Fruit fly (Drosophila melanogaster) whole organism, embryonic: ENCODE measurements around the gene in.

Experiments
- Bgb ChIP-seq: fragments of 200-800 bp; sonication (Bioruptor generic); IDR thresholded peaks from 2 replicates; pipeline ENCODE4 v1.3.6; 2022; ENCODE audit warnings: missing biosample characterization, missing genetic modification characterization; ENCODE audit not compliant: partially characterized antibody
- BtbVII ChIP-seq: fragments of 200-800 bp; sonication (Bioruptor generic); optimal IDR thresholded peaks from 3 replicates; lab custom pipeline; 2017; ENCODE audit warnings: missing biosample characterization, mild to moderate bottlenecking, missing genetic modification characterization
- CG10147 ChIP-seq: fragments of 200-800 bp; sonication (Bioruptor generic); optimal IDR thresholded peaks from 2 replicates; lab custom pipeline; 2019; ENCODE audit warnings: missing biosample characterization, mild to moderate bottlenecking, missing genetic modification characterization, moderate library complexity
- CG12236 ChIP-seq: fragments of 200-800 bp; sonication (Bioruptor generic); optimal IDR thresholded peaks from 2 replicates; lab custom pipeline; 2016; ENCODE audit warnings: missing biosample characterization, missing genetic modification characterization
- CG13894 ChIP-seq: fragments of 200-800 bp; sonication (Bioruptor generic); optimal IDR thresholded peaks from 3 replicates; lab custom pipeline; 2018; ENCODE audit warnings: missing biosample characterization, mild to moderate bottlenecking, missing genetic modification characterization, moderate library complexity
- CG15601 ChIP-seq: fragments of 200-800 bp; sonication (Bioruptor generic); optimal IDR thresholded peaks from 3 replicates; lab custom pipeline; 2019; ENCODE audit warnings: missing biosample characterization, mild to moderate bottlenecking, missing genetic modification characterization, moderate library complexity
- CG15696 ChIP-seq: fragments of 200-800 bp; sonication (Bioruptor generic); optimal IDR thresholded peaks from 2 replicates; lab custom pipeline; 2019; ENCODE audit warnings: missing biosample characterization, mild to moderate bottlenecking, missing genetic modification characterization, moderate library complexity
- CG1647 ChIP-seq: fragments of 200-800 bp; sonication (Bioruptor generic); optimal IDR thresholded peaks from 3 replicates; lab custom pipeline; 2016; ENCODE audit warnings: missing biosample characterization, missing genetic modification characterization
- CG16779 ChIP-seq: fragments of 200-800 bp; sonication (Bioruptor generic); IDR thresholded peaks from 2 replicates; pipeline ENCODE4 v1.3.6; 2022; ENCODE audit warnings: missing biosample characterization, missing genetic modification characterization
- CG17912 ChIP-seq: fragments of 200-800 bp; sonication (Bioruptor generic); optimal IDR thresholded peaks from 2 replicates; lab custom pipeline; 2018; ENCODE audit warnings: missing biosample characterization, mild to moderate bottlenecking, missing genetic modification characterization
- CG1792 ChIP-seq: fragments of 200-800 bp; sonication (Bioruptor generic); optimal IDR thresholded peaks from 2 replicates; lab custom pipeline; 2016; ENCODE audit warnings: missing biosample characterization, missing genetic modification characterization
- CG2116 ChIP-seq: fragments of 200-800 bp; sonication (Bioruptor generic); optimal IDR thresholded peaks from 3 replicates; lab custom pipeline; 2018; ENCODE audit warnings: missing biosample characterization, mild to moderate bottlenecking, missing genetic modification characterization
- CG2875 ChIP-seq: fragments of 200-800 bp; sonication (Bioruptor generic); optimal IDR thresholded peaks from 2 replicates; lab custom pipeline; 2017; ENCODE audit warnings: missing biosample characterization, mild to moderate bottlenecking, missing genetic modification characterization, missing genetic modification reagents
- CG31365 ChIP-seq: fragments of 200-800 bp; sonication (Bioruptor generic); optimal IDR thresholded peaks from 2 replicates; lab custom pipeline; 2018; ENCODE audit warnings: missing biosample characterization, mild to moderate bottlenecking, missing genetic modification characterization
- CG3847 ChIP-seq: fragments of 200-800 bp; sonication (Bioruptor generic); IDR thresholded peaks from 2 replicates; pipeline ENCODE4 v1.3.6; 2022; ENCODE audit warnings: missing biosample characterization, missing genetic modification characterization
- CG7372 ChIP-seq: fragments of 200-800 bp; sonication (Bioruptor generic); IDR thresholded peaks from 2 replicates; pipeline ENCODE4 v1.3.6; 2022; ENCODE audit warnings: missing biosample characterization, missing genetic modification characterization
- CTCF ChIP-seq: fragments of 200-800 bp; sonication (Bioruptor generic); optimal IDR thresholded peaks from 2 replicates; lab custom pipeline; 2017; ENCODE audit warnings: missing biosample characterization, mild to moderate bottlenecking, missing genetic modification characterization, moderate library complexity
- CkIIα-i1 ChIP-seq: fragments of 200-800 bp; sonication (Bioruptor generic); IDR thresholded peaks from 2 replicates; pipeline ENCODE4 v1.3.6; 2022; ENCODE audit warnings: missing biosample characterization, missing genetic modification characterization
- D ChIP-seq, 2 experiments: fragments of 200-800 bp in 1 of 2; fragments of >200 bp in 1 of 2; sonication (Bioruptor generic) in 1 of 2; optimal IDR thresholded peaks; 2 replicates in 1 of 2; 3 replicates in 1 of 2; lab custom pipeline; 2017; ENCODE audit warnings: mild to moderate bottlenecking in 1 of 2, missing biosample characterization in 1 of 2, missing genetic modification characterization in 1 of 2, missing genetic modification reagents in 1 of 2
- Dbx ChIP-seq: fragments of 200-800 bp; sonication (Bioruptor generic); IDR thresholded peaks from 3 replicates; pipeline ENCODE4 v1.3.6; 2022; ENCODE audit warnings: missing biosample characterization, missing genetic modification characterization
- Fer1 ChIP-seq: fragments of 200-800 bp; sonication (Bioruptor generic); optimal IDR thresholded peaks from 2 replicates; lab custom pipeline; 2017; ENCODE audit warnings: missing biosample characterization, mild to moderate bottlenecking, missing genetic modification characterization
- Gug ChIP-seq: fragments of 200-800 bp; sonication (Bioruptor generic); IDR thresholded peaks from 4 replicates; pipeline ENCODE4 v1.3.6; 2022; ENCODE audit warnings: missing biosample characterization, missing genetic modification characterization
- Hey ChIP-seq: fragments of 200-800 bp; sonication (Bioruptor generic); optimal IDR thresholded peaks from 3 replicates; lab custom pipeline; 2018; ENCODE audit warnings: missing biosample characterization, mild to moderate bottlenecking, missing genetic modification characterization
- Hmx ChIP-seq: fragments of 200-800 bp; sonication (Bioruptor generic); optimal IDR thresholded peaks from 2 replicates; lab custom pipeline; 2016; ENCODE audit warnings: missing biosample characterization, missing genetic modification characterization
- Hr39 ChIP-seq: fragments of >200 bp; optimal IDR thresholded peaks from 2 replicates; lab custom pipeline; 2017
- Lpt ChIP-seq: fragments of >200 bp; optimal IDR thresholded peaks from 2 replicates; lab custom pipeline; 2018; ENCODE audit warnings: missing biosample characterization, missing genetic modification characterization
- MESR4 ChIP-seq: fragments of 200-800 bp; sonication (Bioruptor generic); optimal IDR thresholded peaks from 2 replicates; lab custom pipeline; 2018; ENCODE audit warnings: missing biosample characterization, mild to moderate bottlenecking, missing genetic modification characterization, moderate library complexity
- MTF-1 ChIP-seq: fragments of 200-800 bp; sonication (Bioruptor generic); optimal IDR thresholded peaks from 2 replicates; lab custom pipeline; 2018; ENCODE audit warnings: missing biosample characterization, mild to moderate bottlenecking, missing genetic modification characterization, borderline replicate concordance
- Nf-YB ChIP-seq: fragments of 200-800 bp; sonication (Bioruptor generic); optimal IDR thresholded peaks from 3 replicates; lab custom pipeline; 2019; ENCODE audit warnings: missing biosample characterization, mild to moderate bottlenecking, missing genetic modification characterization, moderate library complexity
- Nf-YC ChIP-seq: fragments of 200-800 bp; optimal IDR thresholded peaks from 3 replicates; lab custom pipeline; 2019; ENCODE audit warnings: missing biosample characterization, mild to moderate bottlenecking, missing genetic modification characterization, moderate library complexity
- Rfx ChIP-seq: fragments of 200-800 bp; sonication (Bioruptor generic); IDR thresholded peaks from 2 replicates; pipeline ENCODE4 v1.3.6; 2022; ENCODE audit warnings: missing biosample characterization, missing genetic modification characterization
- Sox100B ChIP-seq: fragments of 200-800 bp; sonication (Bioruptor generic); optimal IDR thresholded peaks from 3 replicates; lab custom pipeline; 2018; ENCODE audit warnings: missing biosample characterization, mild to moderate bottlenecking, missing genetic modification characterization
- abd-A ChIP-seq: fragments of 200-800 bp; sonication (Bioruptor generic); optimal IDR thresholded peaks from 3 replicates; lab custom pipeline; 2019; ENCODE audit warnings: missing biosample characterization, mild to moderate bottlenecking, missing genetic modification characterization, moderate library complexity
- ac ChIP-seq: fragments of 200-800 bp; sonication (Bioruptor generic); optimal IDR thresholded peaks from 3 replicates; lab custom pipeline; 2017; ENCODE audit warnings: missing biosample characterization, mild to moderate bottlenecking, missing genetic modification characterization
- ase ChIP-seq: fragments of 200-800 bp; sonication (Bioruptor generic); IDR thresholded peaks from 3 replicates; pipeline ENCODE4 v1.3.6; 2022; ENCODE audit warnings: missing biosample characterization, missing genetic modification characterization
- cad ChIP-seq: fragments of >200 bp; optimal IDR thresholded peaks from 2 replicates; lab custom pipeline; 2017; ENCODE audit warnings: missing biosample characterization, missing genetic modification characterization
- chn ChIP-seq: fragments of 200-800 bp; sonication (Bioruptor generic); optimal IDR thresholded peaks from 2 replicates; lab custom pipeline; 2016; ENCODE audit warnings: missing biosample characterization, missing genetic modification characterization
- corto ChIP-seq: fragments of 200-800 bp; sonication (Bioruptor generic); optimal IDR thresholded peaks from 2 replicates; lab custom pipeline; 2016; ENCODE audit warnings: missing biosample characterization, mild to moderate bottlenecking, missing genetic modification characterization, moderate library complexity
- dmrt99B ChIP-seq: fragments of 200-800 bp; sonication (Bioruptor generic); optimal IDR thresholded peaks from 2 replicates; lab custom pipeline; 2018; ENCODE audit warnings: missing biosample characterization, mild to moderate bottlenecking, missing genetic modification characterization, moderate library complexity
- gfzf ChIP-seq: fragments of 200-800 bp; sonication (Bioruptor generic); optimal IDR thresholded peaks from 2 replicates; lab custom pipeline; 2016; ENCODE audit warnings: missing biosample characterization, mild to moderate bottlenecking, missing genetic modification characterization, moderate library complexity
- grau ChIP-seq: fragments of 200-800 bp; optimal IDR thresholded peaks from 3 replicates; lab custom pipeline; 2019; ENCODE audit warnings: missing biosample characterization, mild to moderate bottlenecking, missing genetic modification characterization, moderate library complexity
- hth ChIP-seq: fragments of >200 bp; optimal IDR thresholded peaks from 2 replicates; lab custom pipeline; 2017; ENCODE audit warnings: inconsistent platforms
- insv ChIP-seq, 2 experiments: fragments of 200-800 bp; sonication (Bioruptor generic); optimal IDR thresholded peaks; 3 replicates each; lab custom pipeline; 2016 to 2018; ENCODE audit warnings: missing biosample characterization in 2 of 2, missing genetic modification characterization in 2 of 2
- jing ChIP-seq: fragments of 200-800 bp; sonication (Bioruptor generic); optimal IDR thresholded peaks from 2 replicates; lab custom pipeline; 2018; ENCODE audit warnings: missing biosample characterization, mild to moderate bottlenecking, missing genetic modification characterization
- pb ChIP-seq: fragments of 200-800 bp; sonication (Bioruptor generic); optimal IDR thresholded peaks from 3 replicates; lab custom pipeline; 2016; ENCODE audit warnings: missing biosample characterization, missing genetic modification characterization
- sens-2 ChIP-seq: fragments of 200-800 bp; sonication (Bioruptor generic); IDR thresholded peaks from 2 replicates; pipeline ENCODE4 v1.3.6; 2022; ENCODE audit warnings: missing biosample characterization, missing genetic modification characterization
- sim ChIP-seq: fragments of 200-800 bp; sonication (Bioruptor generic); IDR thresholded peaks from 2 replicates; pipeline ENCODE4 v1.3.6; 2022; ENCODE audit warnings: missing biosample characterization, missing genetic modification characterization
- tup ChIP-seq: fragments of 200-800 bp; sonication (Bioruptor generic); optimal IDR thresholded peaks from 2 replicates; lab custom pipeline; 2016; ENCODE audit warnings: missing biosample characterization, mild to moderate bottlenecking, missing genetic modification characterization, moderate library complexity
- tx ChIP-seq: fragments of 200-800 bp; sonication (Bioruptor generic); optimal IDR thresholded peaks from 2 replicates; lab custom pipeline; 2016; ENCODE audit warnings: missing biosample characterization, missing genetic modification characterization
- zen ChIP-seq: fragments of 200-800 bp; sonication (Bioruptor generic); optimal IDR thresholded peaks from 3 replicates; lab custom pipeline; 2018; ENCODE audit warnings: missing biosample characterization, mild to moderate bottlenecking, missing genetic modification characterization, moderate library complexity

The in gene

dm6 chr3L:20399550-20400109 lies 32.6 kb downstream of the in start (continued):
- TF ChIP-seq Dbx = peak; percentile 90
- peak; percentile 87 for TF ChIP-seq Gug (GFP tag; lab: Robert Waterston, UW)
- TF ChIP-seq grau (tag; lab: Kevin White, UChicago) = peak; percentile 92
- no peak for TF ChIP-seq ac (GFP tag; lab: Kevin White, UChicago)
- peak; percentile 79 for TF ChIP-seq CG13894 (tag; lab: Kevin White, UChicago)
- peak; percentile 51 for TF ChIP-seq CG31365 (tag; lab: Kevin White, UChicago)
- TF ChIP-seq Nf-YC (tag; lab: Kevin White, UChicago) = peak; percentile 82
- peak; percentile 32 for TF ChIP-seq CG1792 (GFP tag; lab: Kevin White, UChicago)
- peak; percentile 91 for TF ChIP-seq Sox100B
- peak; percentile 73 for TF ChIP-seq Nf-YB
- TF ChIP-seq zen (tag; lab: Kevin White, UChicago) = peak; percentile 72
- peak in 1 of 2 experiments; percentile 57 for TF ChIP-seq insv (GFP tag; optimal IDR thresholded peaks at IDR 0.05; lab: Kevin White, UChicago)
- TF ChIP-seq CG1647 (GFP tag; lab: Kevin White, UChicago) = peak; percentile 75
- peak; percentile 76; the same call in 2 of the 3 replicates for TF ChIP-seq ase
- TF ChIP-seq gfzf (GFP tag; lab: Kevin White, UChicago) = no peak
- peak; percentile 24; the same call in 1 of the 2 replicates for TF ChIP-seq sim (GFP tag; lab: Robert Waterston, UW)
- peak; percentile 67 for TF ChIP-seq CG2875
- no peak for TF ChIP-seq Bgb (GFP tag; lab: Robert Waterston, UW)
- peak; percentile 94 for TF ChIP-seq dmrt99B (tag; lab: Kevin White, UChicago)
- peak; percentile 77 for TF ChIP-seq jing
- peak; percentile 56 for TF ChIP-seq tup (GFP tag; lab: Kevin White, UChicago)
- TF ChIP-seq Fer1 (GFP tag; lab: Kevin White, UChicago) = peak; percentile 88
- TF ChIP-seq D (optimal IDR thresholded peaks at IDR 0.05; lab: Kevin White, UChicago) = no peak
- peak; percentile 81 for TF ChIP-seq D (GFP tag; optimal IDR thresholded peaks at IDR 0.05; lab: Kevin White, UChicago)
- TF ChIP-seq chn (GFP tag; lab: Kevin White, UChicago) = peak; percentile 78
- peak; percentile 92 for TF ChIP-seq Rfx
- peak; percentile 83 for TF ChIP-seq CG3847 (GFP tag; lab: Robert Waterston, UW)
- TF ChIP-seq hth (lab: Kevin White, UChicago) = no peak
- peak; percentile 74 for TF ChIP-seq tx (GFP tag; lab: Kevin White, UChicago)
- no peak for TF ChIP-seq Hey
- TF ChIP-seq MESR4 (GFP tag; lab: Kevin White, UChicago) = peak; percentile 12
- TF ChIP-seq MTF-1 (GFP tag; lab: Kevin White, UChicago) = peak; percentile 44
- TF ChIP-seq CG2116 (GFP tag; lab: Kevin White, UChicago) = peak; percentile 73
- peak; percentile 58 for TF ChIP-seq CG17912 (GFP tag; lab: Kevin White, UChicago)
- peak; percentile 33 for TF ChIP-seq CTCF (GFP tag; lab: Kevin White, UChicago)
- TF ChIP-seq Hmx = peak; percentile 54
- TF ChIP-seq CG7372 = peak; percentile 75
- TF ChIP-seq corto = peak; percentile 83
- peak; percentile 54 for TF ChIP-seq abd-A (tag; lab: Kevin White, UChicago)
- TF ChIP-seq CG15696 (tag; lab: Kevin White, UChicago) = peak; percentile 77
- TF ChIP-seq CG16779 (GFP tag; lab: Robert Waterston, UW) = peak; percentile 66
- TF ChIP-seq Hr39 = no peak
- TF ChIP-seq CG10147 (GFP tag; lab: Kevin White, UChicago) = peak; percentile 76
- no peak for TF ChIP-seq Lpt (GFP tag; lab: Kevin White, UChicago)
- no peak for TF ChIP-seq CkIIα-i1 (GFP tag; lab: Robert Waterston, UW)
- peak; percentile 81 for TF ChIP-seq pb
- peak; percentile 78 for TF ChIP-seq BtbVII (GFP tag; lab: Kevin White, UChicago)
- no peak; the same call in 1 of the 2 replicates for TF ChIP-seq sens-2 (GFP tag; lab: Robert Waterston, UW)
- TF ChIP-seq cad (GFP tag; lab: Kevin White, UChicago) = no peak
- TF ChIP-seq CG15601 = peak; percentile 78
- peak; percentile 15 for TF ChIP-seq CG12236 (GFP tag; lab: Kevin White, UChicago)
